Worm (Caenorhabditis elegans) whole organism, midembryonic: ENCODE measurements around the gene ant-1.1.

ENCODE experiments used
- T22C8.4 ChIP-seq: fragments of 200-800 bp; sonication (Bioruptor generic); IDR thresholded peaks from 2 replicates; pipeline ENCODE4 v1.3.6; 2022; ENCODE audit warnings: missing genetic modification characterization, missing compliant biosample characterization
- cog-1 ChIP-seq: sonication (generic microtip); optimal IDR thresholded peaks from 2 replicates; lab custom pipeline; 2016; ENCODE audit warnings: missing genetic modification characterization, missing compliant biosample characterization
- flt-1 ChIP-seq: fragments of 200-800 bp; sonication (Bioruptor generic); IDR thresholded peaks from 2 replicates; pipeline ENCODE4 v1.3.6; 2022; ENCODE audit warnings: missing genetic modification characterization, missing compliant biosample characterization
- klf-2 ChIP-seq: fragments of 200-800 bp; sonication (Bioruptor generic); conservative IDR thresholded peaks from 2 replicates; pipeline ENCODE4 v1.3.6; 2022; ENCODE audit warnings: missing genetic modification reagents, missing genetic modification characterization, missing compliant biosample characterization
- med-1 ChIP-seq: sonication (generic microtip); optimal IDR thresholded peaks from 2 replicates; lab custom pipeline; 2017; ENCODE audit warnings: missing genetic modification characterization, mild to moderate bottlenecking, missing compliant biosample characterization, antibody characterized with exemption, missing genetic modification reagents; ENCODE audit not compliant: insufficient read depth
- ref-1 ChIP-seq: fragments of 200-800 bp; sonication (Bioruptor generic); conservative IDR thresholded peaks from 2 replicates; pipeline ENCODE4 v1.3.6; 2022; ENCODE audit warnings: missing genetic modification reagents, missing genetic modification characterization, missing compliant biosample characterization
- tab-1 ChIP-seq: fragments of 200-800 bp; sonication (Bioruptor generic); IDR thresholded peaks from 2 replicates; pipeline ENCODE4 v1.3.6; 2022; ENCODE audit warnings: missing genetic modification characterization, missing compliant biosample characterization
- ztf-23 ChIP-seq: fragments of 200-800 bp; sonication (Bioruptor generic); IDR thresholded peaks from 2 replicates; pipeline ENCODE4 v1.3.6; 2022; ENCODE audit warnings: missing genetic modification reagents, missing genetic modification characterization, missing compliant biosample characterization
- ztf-29 ChIP-seq: fragments of 200-800 bp; sonication (Bioruptor generic); IDR thresholded peaks from 2 replicates; pipeline ENCODE4 v1.3.6; 2022; ENCODE audit warnings: missing genetic modification reagents, missing genetic modification characterization, missing compliant biosample characterization

The ant-1.1 gene

ce11 chrIII:13462138-13462634, 777 bp upstream of the ant-1.1 start, which contains the start of the genes abcf-2 and T27E9.2:
abcf-2 (minus strand) TSS chrIII:13462238.
T27E9.2 (minus strand) TSS chrIII:13462584.
- TF ChIP-seq cog-1 (no peak), ref-1 (GFP tag; lab: Robert Waterston, UW) (no peak), T22C8.4 (no peak), flt-1 (GFP tag; lab: Robert Waterston, UW) (no peak), klf-2 (GFP tag; lab: Robert Waterston, UW) (no peak), tab-1 (GFP tag; lab: Robert Waterston, UW) (no peak), ztf-29 (GFP tag; lab: Robert Waterston, UW) (no peak), med-1 (GFP tag; lab: Kevin White, UChicago) (no peak)

ce11 chrIII:13464493-13465362, 1.8 kb downstream of the ant-1.1 start, which contains the start of gene kel-3:
kel-3 (plus strand) TSS chrIII:13464820.
- TF ChIP-seq med-1 (GFP tag; lab: Kevin White, UChicago) (no peak), T22C8.4 (no peak)

ce11 chrIII:13465918-13466592, 3.1 kb downstream of the ant-1.1 start, which contains the start of gene cdk-5:
cdk-5 (minus strand) TSS chrIII:13466342.
- TF ChIP-seq ztf-23 (GFP tag; lab: Robert Waterston, UW) (0 out of 2 replicates have a peak, but pooled peaks have one; percentile 6), tab-1 (GFP tag; lab: Robert Waterston, UW) (no peak)

- TF ChIP-seq ztf-29 (GFP tag; lab: Robert Waterston, UW) (no peak), med-1 (GFP tag; lab: Kevin White, UChicago) (no peak), ref-1 (GFP tag; lab: Robert Waterston, UW) (no peak), T22C8.4 (no peak), klf-2 (GFP tag; lab: Robert Waterston, UW) (no peak), ztf-23 (GFP tag; lab: Robert Waterston, UW) (no peak), tab-1 (GFP tag; lab: Robert Waterston, UW) (no peak), cog-1 (no peak), flt-1 (GFP tag; lab: Robert Waterston, UW) (no peak)
These were observed 8.5 kb downstream of the ant-1.1 start, which contains the start of gene pssy-2 for ce11 chrIII:13471504-13471903. pssy-2 (plus strand) TSS chrIII:13471804.

- no peak for TF ChIP-seq T22C8.4
- TF ChIP-seq cog-1 = no peak
- TF ChIP-seq ztf-29 (GFP tag; lab: Robert Waterston, UW) = no peak
- no peak; the same call in 1 of the 2 replicates for TF ChIP-seq flt-1 (GFP tag; lab: Robert Waterston, UW)
- TF ChIP-seq ztf-23 (GFP tag; lab: Robert Waterston, UW) = no peak
- TF ChIP-seq ref-1 (GFP tag; lab: Robert Waterston, UW) = no peak
- no peak for TF ChIP-seq klf-2 (GFP tag; lab: Robert Waterston, UW)
These were observed 11.5 kb downstream of the ant-1.1 start for ce11 chrIII:13474482-13474881.

ce11 chrIII:13476682-13477081, 13.7 kb downstream of the ant-1.1 start, which contains the start of gene T27E9.6:
T27E9.6 (minus strand) TSS chrIII:13476782.
- no peak for TF ChIP-seq ztf-29 (GFP tag; lab: Robert Waterston, UW)
- no peak for TF ChIP-seq flt-1 (GFP tag; lab: Robert Waterston, UW)
- no peak for TF ChIP-seq tab-1 (GFP tag; lab: Robert Waterston, UW)
- no peak for TF ChIP-seq cog-1
- no peak for TF ChIP-seq med-1 (GFP tag; lab: Kevin White, UChicago)
- no peak for TF ChIP-seq klf-2 (GFP tag; lab: Robert Waterston, UW)
- TF ChIP-seq T22C8.4 = no peak
- no peak for TF ChIP-seq ztf-23 (GFP tag; lab: Robert Waterston, UW)
- no peak for TF ChIP-seq ref-1 (GFP tag; lab: Robert Waterston, UW)

ce11 chrIII:13484024-13484423, 21.1 kb downstream of the ant-1.1 start, which contains the start of gene acc-4:
acc-4 (minus strand) TSS chrIII:13484124.
- TF ChIP-seq klf-2 (GFP tag; lab: Robert Waterston, UW) (no peak), med-1 (GFP tag; lab: Kevin White, UChicago) (no peak), flt-1 (GFP tag; lab: Robert Waterston, UW) (no peak), cog-1 (no peak), ztf-23 (GFP tag; lab: Robert Waterston, UW) (no peak), ztf-29 (GFP tag; lab: Robert Waterston, UW) (no peak), T22C8.4 (no peak), ref-1 (GFP tag; lab: Robert Waterston, UW) (no peak), tab-1 (GFP tag; lab: Robert Waterston, UW) (no peak)

ce11 chrIII:13492377-13492776, 29.4 kb downstream of the ant-1.1 start, which contains the start of gene twk-40:
twk-40 (minus strand) TSS chrIII:13492477.
- TF ChIP-seq med-1 (GFP tag; lab: Kevin White, UChicago) = no peak
- TF ChIP-seq ref-1 (GFP tag; lab: Robert Waterston, UW) = no peak
- no peak for TF ChIP-seq T22C8.4
- no peak for TF ChIP-seq cog-1
- TF ChIP-seq ztf-23 (GFP tag; lab: Robert Waterston, UW) = no peak
- TF ChIP-seq klf-2 (GFP tag; lab: Robert Waterston, UW) = no peak
- TF ChIP-seq tab-1 (GFP tag; lab: Robert Waterston, UW) = no peak
- no peak for TF ChIP-seq ztf-29 (GFP tag; lab: Robert Waterston, UW)
- no peak for TF ChIP-seq flt-1 (GFP tag; lab: Robert Waterston, UW)

- TF ChIP-seq cog-1 = no peak
- TF ChIP-seq ztf-23 (GFP tag; lab: Robert Waterston, UW) = no peak
- TF ChIP-seq flt-1 (GFP tag; lab: Robert Waterston, UW) = no peak
- TF ChIP-seq tab-1 (GFP tag; lab: Robert Waterston, UW) = no peak
These were observed 32.6 kb downstream of the ant-1.1 start, which contains the start of gene T28A8.2 for ce11 chrIII:13495571-13495970. T28A8.2 (minus strand) TSS chrIII:13495671.
